Worm (Caenorhabditis elegans) whole organism, L4/young adult: ENCODE data around the gene par-4.

Experiments
- W03F9.2 ChIP-seq: fragments of 150-350 bp; optimal IDR thresholded peaks from 2 replicates; lab custom pipeline; 2014; ENCODE audit warnings: missing biosample characterization, missing genetic modification characterization
- dao-5 ChIP-seq: sonication (generic microtip); optimal IDR thresholded peaks from 2 replicates; lab custom pipeline; 2016; ENCODE audit warnings: missing genotype, missing genetic modification characterization, moderate library complexity, missing compliant biosample characterization

DNA sequence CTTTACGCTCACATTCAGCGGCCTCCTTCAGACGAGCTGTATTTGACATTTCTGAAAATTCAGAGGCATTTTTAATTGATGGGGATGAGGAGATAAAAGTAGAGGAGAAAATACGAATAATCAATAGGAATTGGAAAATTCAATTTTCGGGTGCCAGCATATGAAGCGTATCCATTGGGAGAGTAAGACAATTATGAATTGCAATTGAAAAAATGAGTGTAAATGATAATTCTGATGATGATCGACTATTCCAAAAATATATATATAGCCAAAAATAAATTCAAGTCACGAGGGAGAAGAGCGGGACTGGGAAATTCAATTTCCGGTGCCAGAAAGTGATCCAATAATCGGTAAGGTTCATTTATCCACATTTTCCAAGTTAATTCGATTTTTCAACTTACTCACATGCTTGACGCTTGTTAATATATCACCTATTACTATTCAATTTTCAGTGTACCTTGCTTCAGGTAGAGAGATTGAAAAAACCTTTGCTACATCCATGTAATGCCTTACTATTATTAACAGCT, 32.2 kb upstream of the par-4 start, which contains the start of gene Y59A8B.8:
- no peak for TF ChIP-seq dao-5
- no peak for TF ChIP-seq W03F9.2 (tag; lab: Kevin White, UChicago)
